Worm (Caenorhabditis elegans) whole organism, L4 larva: Measurements from ENCODE around the gene npr-30.

Source experiments
- D1046.2 ChIP-seq: fragments of 200-800 bp; sonication (Bioruptor generic); IDR thresholded peaks from 2 replicates; pipeline ENCODE4 v1.3.6; 2022; ENCODE audit warnings: missing genetic modification characterization, missing compliant biosample characterization
- Y48G9A.11 ChIP-seq: fragments of 200-800 bp; sonication (Bioruptor generic); IDR thresholded peaks from 2 replicates; pipeline ENCODE4 v1.3.6; 2022; ENCODE audit warnings: missing genetic modification reagents, missing genetic modification characterization, missing compliant biosample characterization
- attf-4 ChIP-seq: sonication (generic microtip); optimal IDR thresholded peaks from 3 replicates; lab custom pipeline; 2017; ENCODE audit warnings: missing biosample characterization, missing genetic modification characterization
- ceh-44 ChIP-seq: fragments of 200-800 bp; sonication (Bioruptor generic); IDR thresholded peaks from 2 replicates; pipeline ENCODE4 v1.3.6; 2022; ENCODE audit warnings: missing genetic modification reagents, missing genetic modification characterization, missing compliant biosample characterization
- ceh-82 ChIP-seq: sonication (generic microtip); optimal IDR thresholded peaks from 2 replicates; lab custom pipeline; 2017; ENCODE audit warnings: missing biosample characterization, missing genetic modification characterization
- ctbp-1 ChIP-seq: fragments of 200-800 bp; sonication (Bioruptor generic); IDR thresholded peaks from 2 replicates; pipeline ENCODE4 v1.3.6; 2022; ENCODE audit warnings: missing genetic modification reagents, missing genetic modification characterization, missing compliant biosample characterization
- egl-27 ChIP-seq: sonication (generic microtip); optimal IDR thresholded peaks from 3 replicates; lab custom pipeline; 2017; ENCODE audit warnings: missing biosample characterization, missing genetic modification reagents, missing genetic modification characterization
- egl-43 ChIP-seq: fragments of 200-800 bp; sonication (Bioruptor generic); IDR thresholded peaks from 2 replicates; pipeline ENCODE4 v1.3.6; 2022; ENCODE audit warnings: missing genetic modification reagents, missing genetic modification characterization, missing compliant biosample characterization
- fkh-10 ChIP-seq: fragments of 150-350 bp; optimal IDR thresholded peaks from 2 replicates; lab custom pipeline; 2014; ENCODE audit warnings: missing biosample characterization, missing genetic modification reagents, missing genetic modification characterization
- lim-7 ChIP-seq: fragments of 200-800 bp; sonication (Bioruptor generic); IDR thresholded peaks from 2 replicates; pipeline ENCODE4 v1.3.6; 2022; ENCODE audit warnings: missing genetic modification characterization, missing compliant biosample characterization
- mdt-29 ChIP-seq: fragments of 200-800 bp; sonication (Bioruptor generic); IDR thresholded peaks from 2 replicates; pipeline ENCODE4 v1.3.6; 2022; ENCODE audit warnings: missing genetic modification reagents, missing genetic modification characterization, missing compliant biosample characterization
- mxl-3 ChIP-seq: fragments of 200-800 bp; sonication (Bioruptor generic); optimal IDR thresholded peaks from 2 replicates; lab custom pipeline; 2018; ENCODE audit warnings: mild to moderate bottlenecking, missing genetic modification characterization, missing compliant biosample characterization
- nhr-111 ChIP-seq: fragments of 200-800 bp; sonication (Bioruptor generic); optimal IDR thresholded peaks from 2 replicates; lab custom pipeline; 2018; ENCODE audit warnings: mild to moderate bottlenecking, missing genetic modification characterization, missing compliant biosample characterization
- nhr-25 ChIP-seq: sonication (generic microtip); optimal IDR thresholded peaks from 2 replicates; lab custom pipeline; 2017; ENCODE audit warnings: missing genetic modification characterization, mild to moderate bottlenecking, missing compliant biosample characterization, antibody characterized with exemption, moderate library complexity, borderline replicate concordance; ENCODE audit not compliant: insufficient read depth
- pha-4 ChIP-seq, 2 experiments: fragments of 150-350 bp in 1 of 2; fragments of 200-800 bp in 1 of 2; sonication (Bioruptor generic) in 1 of 2; IDR thresholded peaks in 1 of 2; optimal IDR thresholded peaks in 1 of 2; 2 replicates each; pipeline versions ENCODE4 v1.3.6 to Lab custom; 2014 to 2022; ENCODE audit warnings: missing genetic modification characterization in 2 of 2, missing genetic modification reagents in 2 of 2, missing biosample characterization in 1 of 2, missing compliant biosample characterization in 1 of 2
- php-3 ChIP-seq: fragments of 200-800 bp; sonication (Bioruptor generic); IDR thresholded peaks from 2 replicates; pipeline ENCODE4 v1.3.6; 2022; ENCODE audit warnings: missing genetic modification reagents, missing genetic modification characterization, missing compliant biosample characterization
- set-16 ChIP-seq: fragments of 200-800 bp; sonication (Bioruptor generic); IDR thresholded peaks from 2 replicates; pipeline ENCODE4 v1.3.6; 2022; ENCODE audit warnings: missing genetic modification reagents, missing genetic modification characterization, missing compliant biosample characterization
- unc-39 ChIP-seq: sonication (generic microtip); optimal IDR thresholded peaks from 2 replicates; lab custom pipeline; 2017; ENCODE audit warnings: missing biosample characterization, missing genetic modification characterization
- zfp-2 ChIP-seq: sonication (generic microtip); optimal IDR thresholded peaks from 2 replicates; lab custom pipeline; 2016; ENCODE audit warnings: mild to moderate bottlenecking, missing genetic modification characterization, missing compliant biosample characterization

npr-30 gene

DNA sequence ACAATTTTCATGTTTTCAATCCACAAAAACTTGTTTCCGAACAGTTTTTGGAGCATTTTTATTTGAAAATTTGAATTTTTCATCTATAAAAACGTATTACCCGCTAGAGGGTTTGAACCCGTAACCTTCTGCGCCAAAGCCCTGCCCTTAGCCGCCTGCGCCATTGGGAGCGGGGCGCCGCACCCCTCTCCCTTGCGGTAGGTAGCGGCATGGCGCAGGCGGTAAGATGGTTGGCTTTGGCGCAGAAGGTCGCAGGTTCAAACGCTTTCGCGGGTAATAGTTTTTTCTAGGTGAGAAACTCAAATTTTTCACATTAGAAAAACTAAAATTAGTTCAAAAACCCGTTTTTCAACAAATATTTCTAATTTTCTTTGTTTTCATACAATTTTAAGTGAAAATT lies 48.5 kb downstream of the npr-30 start:
- TF ChIP-seq php-3 (GFP tag; lab: Robert Waterston, UW) (no peak), set-16 (GFP tag; lab: Robert Waterston, UW) (peak; percentile 83)

DNA sequence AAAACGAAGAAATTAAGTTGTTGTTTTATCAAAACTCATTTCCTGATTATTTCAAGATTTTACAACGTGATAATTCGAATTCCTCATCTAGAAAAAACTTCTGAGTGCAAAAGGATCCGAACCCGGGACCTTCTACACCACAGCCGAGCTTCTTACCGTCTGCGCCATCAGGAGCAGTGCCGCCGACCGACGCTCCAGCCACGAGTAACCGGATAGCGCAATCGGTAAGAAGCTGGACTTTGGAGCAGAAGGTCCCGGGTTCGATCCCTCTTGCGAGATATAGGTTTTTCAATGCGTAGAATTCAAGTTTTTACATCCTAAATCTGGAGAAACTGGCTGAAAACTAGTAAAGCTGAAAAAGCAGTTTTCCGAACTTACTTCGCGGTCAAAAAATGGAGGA lies 50.6 kb downstream of the npr-30 start:
- TF ChIP-seq nhr-111 (GFP tag; lab: Kevin White, UChicago) (no peak), mdt-29 (GFP tag; lab: Robert Waterston, UW) (no peak), nhr-25 (no peak), mxl-3 (GFP tag; lab: Kevin White, UChicago) (no peak), lim-7 (GFP tag; lab: Robert Waterston, UW) (no peak), set-16 (GFP tag; lab: Robert Waterston, UW) (peak; percentile 70), Y48G9A.11 (GFP tag; lab: Robert Waterston, UW) (0 out of 2 replicates have a peak, but pooled peaks have one; percentile 55), ceh-82 (no peak), attf-4 (no peak), pha-4 (GFP tag; IDR thresholded peaks at IDR 0.05; lab: Robert Waterston, UW) (no peak), pha-4 (tag; optimal IDR thresholded peaks at IDR 0.05; lab: Kevin White, UChicago) (no peak), egl-27 (no peak), ctbp-1 (GFP tag; lab: Robert Waterston, UW) (no peak)

- TF ChIP-seq Y48G9A.11 (GFP tag; lab: Robert Waterston, UW), result 0 out of 2 replicates have a peak, but pooled peaks have one; percentile 53
These were observed 54.1 kb downstream of the npr-30 start for ce11 chrIII:57257-57656.

ce11 chrIII:58723-59122 lies 55.6 kb downstream of the npr-30 start:
- TF ChIP-seq egl-43 (GFP tag; lab: Robert Waterston, UW) (peak; percentile 73; the same call in 1 of the 2 replicates), set-16 (GFP tag; lab: Robert Waterston, UW) (peak; percentile 43; the same call in 1 of the 2 replicates)

DNA sequence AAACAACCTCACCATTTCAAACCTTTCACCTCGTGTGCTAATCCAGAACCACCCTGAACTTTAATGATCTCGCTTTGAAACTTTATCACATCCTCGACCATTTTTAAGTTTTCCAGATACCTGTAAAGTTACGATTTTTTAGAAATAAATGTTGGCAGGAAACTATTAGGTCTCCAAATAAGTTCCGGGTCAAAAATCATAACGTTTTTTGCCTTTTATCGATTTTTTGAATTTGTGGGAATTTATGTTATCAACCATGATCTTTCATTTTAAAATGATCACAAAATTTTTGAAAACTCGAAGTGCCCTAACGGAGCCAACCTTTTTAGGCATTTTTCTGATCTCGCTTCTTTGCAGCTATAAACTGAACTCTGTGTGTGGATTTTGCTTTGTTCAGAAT lies 57.9 kb downstream of the npr-30 start, which contains the start of gene btb-5:
Gene btb-5, minus strand, starts transcription at position 101 of the 400 bp plus-strand sequence.
- TF ChIP-seq ceh-44 (GFP tag; lab: Robert Waterston, UW), result no peak
- no peak for TF ChIP-seq unc-39
- no peak for TF ChIP-seq fkh-10
- no peak for TF ChIP-seq D1046.2 (GFP tag; lab: Robert Waterston, UW)
- no peak for TF ChIP-seq mxl-3 (GFP tag; lab: Kevin White, UChicago)
- no peak for TF ChIP-seq set-16 (GFP tag; lab: Robert Waterston, UW)
- TF ChIP-seq zfp-2 (tag; lab: Kevin White, UChicago), result no peak
- TF ChIP-seq, all 104 proteins: peak for 0
